Worm (Caenorhabditis elegans) whole organism, L3 larva: ENCODE data around the gene F28B12.1.

ENCODE experiments used
- ZK546.5 ChIP-seq: sonication (generic microtip); optimal IDR thresholded peaks from 2 replicates; lab custom pipeline; 2017; ENCODE audit warnings: missing biosample characterization, missing genetic modification characterization
- aly-2 ChIP-seq: fragments of 150-350 bp; optimal IDR thresholded peaks from 2 replicates; lab custom pipeline; 2014; ENCODE audit warnings: missing biosample characterization, missing genetic modification characterization
- ceh-16 ChIP-seq: sonication (generic microtip); optimal IDR thresholded peaks from 2 replicates; lab custom pipeline; 2017; ENCODE audit warnings: missing biosample characterization, missing genetic modification characterization
- ceh-28 ChIP-seq: fragments of 150-350 bp; optimal IDR thresholded peaks from 2 replicates; lab custom pipeline; 2014; ENCODE audit warnings: missing biosample characterization, missing genetic modification reagents, missing genetic modification characterization
- ceh-9 ChIP-seq: sonication (generic microtip); optimal IDR thresholded peaks from 2 replicates; lab custom pipeline; 2018; ENCODE audit warnings: missing biosample characterization, missing genetic modification characterization
- daf-12 ChIP-seq: fragments of 150-350 bp; optimal IDR thresholded peaks from 2 replicates; lab custom pipeline; 2014; ENCODE audit warnings: missing biosample characterization, missing genetic modification reagents, missing genetic modification characterization
- egl-27 ChIP-seq: sonication (generic microtip); optimal IDR thresholded peaks from 4 replicates; lab custom pipeline; 2017; ENCODE audit warnings: missing biosample characterization, missing genetic modification reagents, missing genetic modification characterization
- egl-5 ChIP-seq: fragments of 150-350 bp; optimal IDR thresholded peaks from 2 replicates; lab custom pipeline; 2017; ENCODE audit warnings: missing biosample characterization, missing genetic modification reagents, missing genetic modification characterization, inconsistent platforms
- elt-2 ChIP-seq: sonication (generic microtip); optimal IDR thresholded peaks from 2 replicates; lab custom pipeline; 2016; ENCODE audit warnings: missing genetic modification reagents, mild to moderate bottlenecking, missing genetic modification characterization, missing compliant biosample characterization
- elt-3 ChIP-seq, 3 experiments: fragments of 150-350 bp in 1 of 3; sonication (generic microtip) in 2 of 3; optimal IDR thresholded peaks; 2 replicates in 2 of 3; 4 replicates in 1 of 3; lab custom pipeline; 2014 to 2017; ENCODE audit warnings: missing biosample characterization in 3 of 3, missing genetic modification characterization in 3 of 3
- eor-1 ChIP-seq, 2 experiments: fragments of 150-350 bp; optimal IDR thresholded peaks; 2 replicates each; lab custom pipeline; 2014 to 2018; ENCODE audit warnings: missing biosample characterization in 2 of 2, missing genetic modification characterization in 2 of 2
- fkh-2 ChIP-seq: fragments of 150-350 bp; optimal IDR thresholded peaks from 2 replicates; lab custom pipeline; 2014; ENCODE audit warnings: missing biosample characterization, missing genetic modification reagents, missing genetic modification characterization
- hmg-11 ChIP-seq: sonication (generic microtip); optimal IDR thresholded peaks from 2 replicates; lab custom pipeline; 2016; ENCODE audit warnings: missing genetic modification characterization, missing compliant biosample characterization
- jun-1 ChIP-seq: fragments of 150-350 bp; optimal IDR thresholded peaks from 2 replicates; lab custom pipeline; 2014; ENCODE audit warnings: missing biosample characterization, missing genetic modification reagents, missing genetic modification characterization
- lin-15B ChIP-seq: fragments of 150-350 bp; optimal IDR thresholded peaks from 2 replicates; lab custom pipeline; 2014; ENCODE audit warnings: missing biosample characterization, missing genetic modification characterization
- mml-1 ChIP-seq: fragments of 150-350 bp; sonication (generic microtip); optimal IDR thresholded peaks from 3 replicates; lab custom pipeline; 2014; ENCODE audit warnings: missing biosample characterization, missing genetic modification characterization
- nfya-1 ChIP-seq: sonication (generic microtip); optimal IDR thresholded peaks from 2 replicates; lab custom pipeline; 2017; ENCODE audit warnings: missing genetic modification characterization, mild to moderate bottlenecking, missing compliant biosample characterization, antibody characterized with exemption, moderate library complexity; ENCODE audit not compliant: insufficient read depth
- nhr-12 ChIP-seq: fragments of 150-350 bp; optimal IDR thresholded peaks from 2 replicates; lab custom pipeline; 2014; ENCODE audit warnings: missing biosample characterization, missing genetic modification characterization
- nhr-23 ChIP-seq: fragments of 150-350 bp; optimal IDR thresholded peaks from 2 replicates; lab custom pipeline; 2014; ENCODE audit warnings: missing biosample characterization, missing genetic modification reagents, missing genetic modification characterization
- nhr-237 ChIP-seq: fragments of 150-350 bp; optimal IDR thresholded peaks from 2 replicates; lab custom pipeline; 2014; ENCODE audit warnings: missing biosample characterization, missing genetic modification characterization
- nhr-25 ChIP-seq: sonication (generic microtip); optimal IDR thresholded peaks from 2 replicates; lab custom pipeline; 2017; ENCODE audit warnings: missing biosample characterization, missing genetic modification characterization
- nhr-28 ChIP-seq: fragments of 150-350 bp; optimal IDR thresholded peaks from 2 replicates; lab custom pipeline; 2014; ENCODE audit warnings: missing biosample characterization, missing genetic modification characterization
- nhr-43 ChIP-seq: sonication (generic microtip); optimal IDR thresholded peaks from 2 replicates; lab custom pipeline; 2016; ENCODE audit warnings: mild to moderate bottlenecking, missing genetic modification characterization, missing compliant biosample characterization; ENCODE audit not compliant: poor library complexity, severe bottlenecking
- nhr-67 ChIP-seq: fragments of 150-350 bp; optimal IDR thresholded peaks from 2 replicates; lab custom pipeline; 2014; ENCODE audit warnings: missing biosample characterization, missing genetic modification characterization
- nhr-76 ChIP-seq: fragments of 150-350 bp; sonication (generic microtip); optimal IDR thresholded peaks from 5 replicates; lab custom pipeline; 2014; ENCODE audit warnings: missing biosample characterization, missing genetic modification characterization
- pha-4 ChIP-seq: fragments of 150-350 bp; optimal IDR thresholded peaks from 2 replicates; lab custom pipeline; 2014; ENCODE audit warnings: missing biosample characterization, missing genetic modification reagents, missing genetic modification characterization
- pqm-1 ChIP-seq: fragments of 150-350 bp; optimal IDR thresholded peaks from 2 replicates; lab custom pipeline; 2017; ENCODE audit warnings: missing biosample characterization, missing genetic modification characterization, inconsistent platforms
- sea-2 ChIP-seq: fragments of 150-350 bp; sonication (generic microtip); optimal IDR thresholded peaks from 4 replicates; lab custom pipeline; 2014; ENCODE audit warnings: missing biosample characterization, missing genetic modification reagents, missing genetic modification characterization
- skn-1 ChIP-seq: fragments of 150-350 bp; optimal IDR thresholded peaks from 2 replicates; lab custom pipeline; 2014; ENCODE audit warnings: missing biosample characterization, missing genetic modification characterization
- snpc-4 ChIP-seq: fragments of 150-350 bp; optimal IDR thresholded peaks from 2 replicates; lab custom pipeline; 2014; ENCODE audit warnings: missing biosample characterization, missing genetic modification characterization
- tbx-2 ChIP-seq: sonication (generic microtip); optimal IDR thresholded peaks from 2 replicates; lab custom pipeline; 2016; ENCODE audit warnings: mild to moderate bottlenecking, missing genetic modification characterization, missing compliant biosample characterization
- zag-1 ChIP-seq: fragments of 150-350 bp; optimal IDR thresholded peaks from 2 replicates; lab custom pipeline; 2014; ENCODE audit warnings: missing biosample characterization, missing genetic modification characterization
- ztf-11 ChIP-seq: fragments of 150-350 bp; optimal IDR thresholded peaks from 2 replicates; lab custom pipeline; 2014; ENCODE audit warnings: missing biosample characterization, missing genetic modification characterization
- ztf-4 ChIP-seq: fragments of 150-350 bp; optimal IDR thresholded peaks from 2 replicates; lab custom pipeline; 2014; ENCODE audit warnings: missing biosample characterization, missing genetic modification characterization

Gene F28B12.1

ce11 chrII:5917010-5917472, 25.7 kb upstream of the F28B12.1 start, which contains the start of gene frh-1:
Gene frh-1, plus strand, starts transcription at chrII:5917422.
- TF ChIP-seq ztf-11 (tag; lab: Kevin White, UChicago) = no peak
- TF ChIP-seq elt-2 (tag; lab: Kevin White, UChicago) = peak; percentile 26

DNA sequence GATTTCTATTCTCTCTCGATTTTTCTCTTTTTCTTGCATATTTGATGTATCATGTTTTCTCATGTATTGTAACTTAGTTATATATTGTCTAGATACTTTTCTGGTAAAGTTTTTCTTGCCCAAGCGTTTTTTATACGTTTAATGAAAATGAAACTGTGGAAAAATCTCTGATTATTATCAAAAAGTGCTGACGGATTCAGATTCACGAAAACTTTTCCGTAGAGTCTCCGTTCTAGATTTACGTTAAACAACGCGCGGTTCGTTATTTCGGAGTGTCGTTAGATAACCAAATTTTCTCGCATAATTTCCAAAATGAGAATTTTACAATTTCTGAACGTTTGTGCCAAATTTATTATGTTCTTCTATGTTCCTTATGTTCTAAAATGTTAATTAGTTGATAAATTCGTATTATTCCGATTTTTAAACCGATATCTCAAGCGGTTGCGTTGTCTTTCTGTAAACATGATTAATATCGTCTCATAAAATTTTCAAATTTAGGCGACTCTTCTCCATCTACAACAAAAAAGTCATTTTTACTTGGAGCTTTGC, 24.5 kb upstream of the F28B12.1 start, which contains the start of gene ptp-2:
Gene ptp-2 (plus strand): TSS at position 499 of the 549 bp plus-strand sequence.
- peak; percentile 41 for TF ChIP-seq nhr-23 (tag; lab: Kevin White, UChicago)
- TF ChIP-seq ZK546.5 (tag; lab: Kevin White, UChicago) = no peak
- TF ChIP-seq nfya-1 (tag; lab: Kevin White, UChicago) = peak; percentile 47
- no peak for TF ChIP-seq ceh-16 (tag; lab: Kevin White, UChicago)
- no peak for TF ChIP-seq daf-12
- TF ChIP-seq aly-2 (tag; lab: Kevin White, UChicago) = no peak
- peak; percentile 0 for TF ChIP-seq elt-2 (tag; lab: Kevin White, UChicago)
- TF ChIP-seq fkh-2 (tag; lab: Kevin White, UChicago) = no peak
- TF ChIP-seq lin-15B (tag; lab: Kevin White, UChicago) = peak; percentile 43
- TF ChIP-seq pha-4 (tag; lab: Kevin White, UChicago) = peak; percentile 51
- TF ChIP-seq nhr-12 (tag; lab: Kevin White, UChicago) = no peak
- peak; percentile 33 for TF ChIP-seq nhr-43
- peak; percentile 11 for TF ChIP-seq hmg-11 (tag; lab: Kevin White, UChicago)
- no peak for TF ChIP-seq elt-3 (tag; optimal IDR thresholded peaks at IDR 0.05; lab: Kevin White, UChicago)
- no peak for TF ChIP-seq nhr-76 (tag; lab: Kevin White, UChicago)
- TF ChIP-seq, all 47 proteins: peak for 7

DNA sequence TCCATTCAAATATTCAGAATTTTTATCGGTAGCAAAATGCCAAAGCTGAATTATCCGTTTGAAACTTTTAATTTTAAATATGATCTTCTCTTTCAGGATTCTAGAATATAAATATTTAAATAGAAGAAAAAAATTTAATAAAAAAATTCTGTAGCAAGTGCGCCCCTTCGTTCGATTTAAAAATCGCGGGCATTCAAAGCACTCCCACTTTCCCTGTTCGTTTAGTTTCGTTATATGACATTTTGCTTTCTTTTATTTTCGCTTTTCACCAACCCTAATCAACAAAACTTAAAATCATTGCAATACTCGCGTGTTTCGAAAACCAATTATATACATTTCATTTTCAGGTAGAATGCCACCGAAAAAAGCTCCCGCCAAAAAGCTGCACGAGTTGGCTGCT, 21.1 kb upstream of the F28B12.1 start, which contains the start of gene vrk-1:
Gene vrk-1 (plus strand): TSS at position 348 of the 400 bp plus-strand sequence.
- TF ChIP-seq ceh-9 (no peak), nhr-28 (tag; lab: Kevin White, UChicago) (no peak), egl-27 (no peak)

DNA sequence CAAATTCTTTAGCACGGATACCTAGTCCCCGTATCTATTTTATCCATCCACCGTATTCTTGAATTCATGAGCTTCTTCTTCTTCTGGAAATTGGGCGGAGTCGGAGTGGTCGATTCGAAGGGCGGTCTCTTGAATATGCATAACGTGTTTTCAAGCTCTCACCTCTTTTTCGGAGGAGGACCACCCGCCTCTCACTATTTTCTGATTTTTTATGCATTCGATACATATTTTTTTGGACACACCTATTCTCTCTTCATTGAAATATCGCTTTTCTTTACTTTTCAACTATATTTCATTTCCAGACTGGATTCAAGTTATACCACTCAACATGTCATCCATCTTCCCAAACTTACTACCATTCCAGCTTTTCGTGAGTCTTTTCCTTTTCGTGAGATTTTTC, 14.2 kb upstream of the F28B12.1 start, which contains the start of gene egl-44:
Gene egl-44 (plus strand): TSS at position 301 of the 400 bp plus-strand sequence.
- TF ChIP-seq sea-2 (GFP tag; lab: Kevin White, UChicago) (no peak), ceh-9 (no peak), nhr-43 (no peak), fkh-2 (tag; lab: Kevin White, UChicago) (no peak), nhr-76 (tag; lab: Kevin White, UChicago) (no peak), jun-1 (tag; lab: Kevin White, UChicago) (no peak), ztf-4 (tag; lab: Kevin White, UChicago) (no peak), nhr-25 (no peak), ceh-16 (tag; lab: Kevin White, UChicago) (no peak), mml-1 (tag; lab: Kevin White, UChicago) (no peak), eor-1 (tag; optimal IDR thresholded peaks at IDR 0.05; lab: Kevin White, UChicago) (no peak), elt-3 (tag; optimal IDR thresholded peaks at IDR 0.05; lab: Kevin White, UChicago) (no peak), tbx-2 (tag; lab: Kevin White, UChicago) (no peak), ztf-11 (tag; lab: Kevin White, UChicago) (no peak), nhr-67 (tag; lab: Kevin White, UChicago) (no peak), egl-5 (no peak), lin-15B (tag; lab: Kevin White, UChicago) (no peak), hmg-11 (tag; lab: Kevin White, UChicago) (no peak), egl-27 (no peak), nhr-237 (tag; lab: Kevin White, UChicago) (no peak)

- TF ChIP-seq pha-4 (tag; lab: Kevin White, UChicago) (peak; percentile 77), elt-2 (tag; lab: Kevin White, UChicago) (peak; percentile 96), jun-1 (tag; lab: Kevin White, UChicago) (no peak), pqm-1 (tag; lab: Kevin White, UChicago) (peak; percentile 93), snpc-4 (tag; lab: Kevin White, UChicago) (peak; percentile 23), zag-1 (tag; lab: Kevin White, UChicago) (no peak), lin-15B (tag; lab: Kevin White, UChicago) (peak; percentile 4), ceh-28 (peak; percentile 24), ceh-16 (tag; lab: Kevin White, UChicago) (no peak), skn-1 (peak; percentile 51)
Observed at ce11 chrII:5930095-5930653, 12.6 kb upstream of the F28B12.1 start.
